Worm (Caenorhabditis elegans): ENCODE results near the gene clc-12.

- TF ChIP-seq pha-4 (tag; optimal IDR thresholded peaks at IDR 0.05) (no peak), lin-39 (tag; optimal IDR thresholded peaks at IDR 0.05) (no peak), nhr-43 (tag; optimal IDR thresholded peaks at IDR 0.05; ENCODE audit: poor library complexity, severe bottlenecking) (no peak), nhr-12 (tag; optimal IDR thresholded peaks at IDR 0.05) (no peak), pqm-1 (tag; optimal IDR thresholded peaks at IDR 0.05) (no peak)
Measured at ce11 chrV:16987783-16988182, 21.4 kb downstream of the clc-12 start.

Data from whole organism, L3 larva.